Fruit fly (Drosophila melanogaster): ENCODE data around the gene Pfdn5.

Gene Pfdn5

dm6 chr3R:22522859-22523258 is 36.0 kb downstream of the Pfdn5 start (continued):
- no peak for TF ChIP-seq Mes4 (GFP tag; optimal IDR thresholded peaks at IDR 0.05)
- TF ChIP-seq Ravus (GFP tag; IDR thresholded peaks at IDR 0.05): no peak
- TF ChIP-seq p53 (GFP tag; optimal IDR thresholded peaks at IDR 0.05): no peak
- no peak for TF ChIP-seq CG8281 (tag; optimal IDR thresholded peaks at IDR 0.05)
- no peak for TF ChIP-seq Xrp1 (GFP tag; IDR thresholded peaks at IDR 0.05)
- no peak for TF ChIP-seq CG9797 (GFP tag; optimal IDR thresholded peaks at IDR 0.05)
- TF ChIP-seq fru (optimal IDR thresholded peaks at IDR 0.05): no peak
- TF ChIP-seq Lim3 (GFP tag; IDR thresholded peaks at IDR 0.05): no peak
- no peak for TF ChIP-seq CG31365 (tag; optimal IDR thresholded peaks at IDR 0.05)
- no peak for TF ChIP-seq twi (tag; optimal IDR thresholded peaks at IDR 0.05)
- no peak for TF ChIP-seq CG6689 (GFP tag; IDR thresholded peaks at IDR 0.05)
- no peak for TF ChIP-seq aop (GFP tag; IDR thresholded peaks at IDR 0.05)
- peak; percentile 27 for TF ChIP-seq ERR (GFP tag; optimal IDR thresholded peaks at IDR 0.05)
- no peak for TF ChIP-seq ttk (GFP tag; IDR thresholded peaks at IDR 0.05)
- TF ChIP-seq cato (GFP tag; optimal IDR thresholded peaks at IDR 0.05; ENCODE audit: borderline replicate concordance): no peak
- TF ChIP-seq tx (GFP tag; optimal IDR thresholded peaks at IDR 0.05): no peak
- TF ChIP-seq CG11456 (GFP tag; IDR thresholded peaks at IDR 0.05): no peak
- TF ChIP-seq inv (GFP tag; IDR thresholded peaks at IDR 0.05; ENCODE audit: partially characterized antibody): no peak

- TF ChIP-seq NK7.1 (GFP tag; optimal IDR thresholded peaks at IDR 0.05) (no peak), run (tag; optimal IDR thresholded peaks at IDR 0.05) (peak; percentile 59), pb (GFP tag; optimal IDR thresholded peaks at IDR 0.05) (peak; percentile 61), CHES-1-like (GFP tag; optimal IDR thresholded peaks at IDR 0.05) (peak; percentile 49), CG12155 (GFP tag; optimal IDR thresholded peaks at IDR 0.05) (no peak), HLHmδ (GFP tag; optimal IDR thresholded peaks at IDR 0.05) (peak; percentile 75), CG2116 (GFP tag; optimal IDR thresholded peaks at IDR 0.05) (peak; percentile 39), CG6254 (GFP tag; optimal IDR thresholded peaks at IDR 0.05) (peak; percentile 53), pnt (GFP tag; optimal IDR thresholded peaks at IDR 0.05) (no peak), gt (GFP tag; IDR thresholded peaks at IDR 0.05) (no peak), mam (GFP tag; optimal IDR thresholded peaks at IDR 0.05) (no peak), nau (GFP tag; optimal IDR thresholded peaks at IDR 0.05) (peak; percentile 84), NFAT (GFP tag; IDR thresholded peaks at IDR 0.05) (no peak), CG30403 (GFP tag; optimal IDR thresholded peaks at IDR 0.05) (peak; percentile 21), Dp (GFP tag; optimal IDR thresholded peaks at IDR 0.05) (no peak), Hr39 (optimal IDR thresholded peaks at IDR 0.05) (no peak), CG17802 (tag; optimal IDR thresholded peaks at IDR 0.05) (no peak), Doc3 (GFP tag; IDR thresholded peaks at IDR 0.05; ENCODE audit: partially characterized antibody) (no peak), CG17385 (GFP tag; optimal IDR thresholded peaks at IDR 0.05) (peak; percentile 59), CG7963 (GFP tag; IDR thresholded peaks at IDR 0.05; ENCODE audit: partially characterized antibody) (no peak), gce (GFP tag; IDR thresholded peaks at IDR 0.05) (peak; percentile 83; the same call in 2 of the 3 replicates), br (optimal IDR thresholded peaks at IDR 0.05) (no peak), zen (tag; optimal IDR thresholded peaks at IDR 0.05) (no peak), CG30020 (tag; optimal IDR thresholded peaks at IDR 0.05) (no peak), zf30C (GFP tag; optimal IDR thresholded peaks at IDR 0.05) (no peak), kay (GFP tag; optimal IDR thresholded peaks at IDR 0.05) (peak; percentile 53), Pdp1 (GFP tag; optimal IDR thresholded peaks at IDR 0.05) (peak; percentile 35 to 77), Rfx (GFP tag; IDR thresholded peaks at IDR 0.05) (peak; percentile 36; the same call in 1 of the 2 replicates), da (GFP tag; optimal IDR thresholded peaks at IDR 0.05) (no peak), E2f2 (GFP tag; IDR thresholded peaks at IDR 0.05) (peak; percentile 40; the same call in 1 of the 2 replicates), tup (GFP tag; optimal IDR thresholded peaks at IDR 0.05) (no peak), oc (tag; optimal IDR thresholded peaks at IDR 0.05) (peak; percentile 57), psq (GFP tag; optimal IDR thresholded peaks at IDR 0.05) (peak; percentile 4), CG14050 (GFP tag; IDR thresholded peaks at IDR 0.05) (no peak)
Observed at dm6 chr3R:22524344-22525072, 37.7 kb downstream of the Pfdn5 start.

Data from whole organism, embryonic.